Fruit fly (Drosophila melanogaster) whole organism, embryonic: ENCODE measurements around the gene IA-2.

Source experiments
- ATbp ChIP-seq: fragments of 200-800 bp; sonication (Bioruptor generic); optimal IDR thresholded peaks from 2 replicates; lab custom pipeline; 2017; ENCODE audit warnings: missing biosample characterization, mild to moderate bottlenecking, missing genetic modification characterization, missing genetic modification reagents
- Atf6 ChIP-seq: fragments of 200-800 bp; sonication (Bioruptor generic); IDR thresholded peaks from 2 replicates; pipeline ENCODE4 v1.3.6; 2022; ENCODE audit warnings: missing biosample characterization, missing genetic modification characterization
- Bgb ChIP-seq: fragments of 200-800 bp; sonication (Bioruptor generic); IDR thresholded peaks from 2 replicates; pipeline ENCODE4 v1.3.6; 2022; ENCODE audit warnings: missing biosample characterization, missing genetic modification characterization; ENCODE audit not compliant: partially characterized antibody
- CG1024 ChIP-seq: fragments of 200-800 bp; sonication (Bioruptor generic); IDR thresholded peaks from 2 replicates; pipeline ENCODE4 v1.3.6; 2022; ENCODE audit warnings: missing biosample characterization, missing genetic modification characterization
- CG10321 ChIP-seq: fragments of 200-800 bp; sonication (Bioruptor generic); IDR thresholded peaks from 2 replicates; pipeline ENCODE4 v1.3.6; 2022; ENCODE audit warnings: missing biosample characterization, missing genetic modification characterization
- CG11560 ChIP-seq: fragments of 200-800 bp; sonication (Bioruptor generic); IDR thresholded peaks from 3 replicates; pipeline ENCODE4 v1.3.6; 2022; ENCODE audit warnings: missing biosample characterization, missing genetic modification characterization
- CG12219 ChIP-seq: fragments of 200-800 bp; sonication (Bioruptor generic); optimal IDR thresholded peaks from 3 replicates; lab custom pipeline; 2018; ENCODE audit warnings: missing biosample characterization, mild to moderate bottlenecking, missing genetic modification characterization
- CG12236 ChIP-seq: fragments of 200-800 bp; sonication (Bioruptor generic); optimal IDR thresholded peaks from 2 replicates; lab custom pipeline; 2016; ENCODE audit warnings: missing biosample characterization, missing genetic modification characterization
- CG1529 ChIP-seq: fragments of 200-800 bp; sonication (Bioruptor generic); optimal IDR thresholded peaks from 3 replicates; lab custom pipeline; 2018; ENCODE audit warnings: missing biosample characterization, missing genetic modification characterization
- CG1602 ChIP-seq: fragments of 200-800 bp; sonication (Bioruptor generic); optimal IDR thresholded peaks from 3 replicates; lab custom pipeline; 2016; ENCODE audit warnings: missing biosample characterization, missing genetic modification characterization
- CG17361 ChIP-seq: fragments of 200-800 bp; sonication (Bioruptor generic); IDR thresholded peaks from 3 replicates; pipeline ENCODE4 v1.3.6; 2022; ENCODE audit warnings: missing biosample characterization, missing genetic modification characterization
- CG18262 ChIP-seq: fragments of 200-800 bp; optimal IDR thresholded peaks from 3 replicates; lab custom pipeline; 2019; ENCODE audit warnings: missing biosample characterization, mild to moderate bottlenecking, missing genetic modification characterization, moderate library complexity
- CG31365 ChIP-seq: fragments of 200-800 bp; sonication (Bioruptor generic); optimal IDR thresholded peaks from 2 replicates; lab custom pipeline; 2018; ENCODE audit warnings: missing biosample characterization, mild to moderate bottlenecking, missing genetic modification characterization
- CG31441 ChIP-seq: fragments of 200-800 bp; sonication (Bioruptor generic); IDR thresholded peaks from 2 replicates; pipeline ENCODE4 v1.3.6; 2022; ENCODE audit warnings: missing biosample characterization, missing genetic modification characterization
- CG32772 ChIP-seq: fragments of 200-800 bp; sonication (Bioruptor generic); IDR thresholded peaks from 2 replicates; pipeline ENCODE4 v1.3.6; 2022; ENCODE audit warnings: missing biosample characterization, missing genetic modification characterization
- CG34422 ChIP-seq: fragments of 200-800 bp; sonication (Bioruptor generic); IDR thresholded peaks from 3 replicates; pipeline ENCODE4 v1.3.6; 2022; ENCODE audit warnings: missing biosample characterization, missing genetic modification characterization
- CG3847 ChIP-seq: fragments of 200-800 bp; sonication (Bioruptor generic); IDR thresholded peaks from 2 replicates; pipeline ENCODE4 v1.3.6; 2022; ENCODE audit warnings: missing biosample characterization, missing genetic modification characterization
- CG6813 ChIP-seq: fragments of 200-800 bp; sonication (Bioruptor generic); optimal IDR thresholded peaks from 2 replicates; lab custom pipeline; 2017; ENCODE audit warnings: missing biosample characterization, missing genetic modification characterization, mild to moderate bottlenecking, moderate library complexity, missing genetic modification reagents
- CG7987 ChIP-seq: fragments of 200-800 bp; sonication (Bioruptor generic); optimal IDR thresholded peaks from 2 replicates; lab custom pipeline; 2018; ENCODE audit warnings: missing biosample characterization, mild to moderate bottlenecking, missing genetic modification characterization, moderate library complexity
- Ets97D ChIP-seq: fragments of 200-800 bp; sonication (Bioruptor generic); optimal IDR thresholded peaks from 3 replicates; lab custom pipeline; 2016; ENCODE audit warnings: missing biosample characterization, missing genetic modification characterization
- GATAe ChIP-seq: fragments of 200-800 bp; sonication (Bioruptor generic); conservative IDR thresholded peaks from 2 replicates; pipeline ENCODE4 v1.3.6; 2022; ENCODE audit warnings: missing biosample characterization, missing genetic modification characterization
- HLHmδ ChIP-seq: fragments of 200-800 bp; sonication (Bioruptor generic); optimal IDR thresholded peaks from 2 replicates; lab custom pipeline; 2018; ENCODE audit warnings: missing biosample characterization, mild to moderate bottlenecking, missing genetic modification characterization, moderate library complexity
- Hr3 ChIP-seq: fragments of 200-800 bp; sonication (Bioruptor generic); optimal IDR thresholded peaks from 3 replicates; lab custom pipeline; 2016; ENCODE audit warnings: missing biosample characterization, missing genetic modification characterization
- Hr39 ChIP-seq: fragments of >200 bp; optimal IDR thresholded peaks from 2 replicates; lab custom pipeline; 2017
- Hsf ChIP-seq: fragments of 200-800 bp; sonication (Bioruptor generic); optimal IDR thresholded peaks from 3 replicates; lab custom pipeline; 2016; ENCODE audit warnings: missing biosample characterization, missing genetic modification characterization
- MBD-R2 ChIP-seq: fragments of 200-800 bp; sonication (Bioruptor generic); IDR thresholded peaks from 2 replicates; pipeline ENCODE4 v1.3.6; 2022; ENCODE audit warnings: missing biosample characterization, missing genetic modification characterization
- NC2β ChIP-seq: fragments of 200-800 bp; sonication (Bioruptor generic); optimal IDR thresholded peaks from 2 replicates; lab custom pipeline; 2016; ENCODE audit warnings: missing biosample characterization, missing genetic modification characterization
- Neu2 ChIP-seq: fragments of 200-800 bp; sonication (Bioruptor generic); optimal IDR thresholded peaks from 3 replicates; lab custom pipeline; 2016; ENCODE audit warnings: missing biosample characterization, missing genetic modification characterization, borderline replicate concordance
- Nf-YB ChIP-seq: fragments of 200-800 bp; sonication (Bioruptor generic); optimal IDR thresholded peaks from 3 replicates; lab custom pipeline; 2019; ENCODE audit warnings: missing biosample characterization, mild to moderate bottlenecking, missing genetic modification characterization, moderate library complexity
- Oaz ChIP-seq: fragments of 200-800 bp; sonication (Bioruptor generic); IDR thresholded peaks from 2 replicates; pipeline ENCODE4 v1.3.6; 2022; ENCODE audit warnings: missing biosample characterization, missing genetic modification characterization
- Sox100B ChIP-seq: fragments of 200-800 bp; sonication (Bioruptor generic); optimal IDR thresholded peaks from 3 replicates; lab custom pipeline; 2018; ENCODE audit warnings: missing biosample characterization, mild to moderate bottlenecking, missing genetic modification characterization
- aop ChIP-seq: fragments of 200-800 bp; sonication (Bioruptor generic); IDR thresholded peaks from 2 replicates; pipeline ENCODE4 v1.3.6; 2022; ENCODE audit warnings: missing biosample characterization, missing genetic modification characterization
- bbx ChIP-seq: fragments of 200-800 bp; sonication (Bioruptor generic); IDR thresholded peaks from 2 replicates; pipeline ENCODE4 v1.3.6; 2022; ENCODE audit warnings: missing biosample characterization, missing genetic modification characterization; ENCODE audit not compliant: partially characterized antibody
- cas ChIP-seq: fragments of 200-800 bp; sonication (Bioruptor generic); IDR thresholded peaks from 2 replicates; pipeline ENCODE4 v1.3.6; 2022; ENCODE audit warnings: missing biosample characterization, missing genetic modification characterization
- dan ChIP-seq: fragments of 200-800 bp; sonication (Bioruptor generic); IDR thresholded peaks from 2 replicates; pipeline ENCODE4 v1.3.6; 2022; ENCODE audit warnings: missing biosample characterization, missing genetic modification characterization
- dati ChIP-seq: fragments of 200-800 bp; sonication (Bioruptor generic); IDR thresholded peaks from 2 replicates; pipeline ENCODE4 v1.3.6; 2022; ENCODE audit warnings: missing biosample characterization, missing genetic modification characterization
- dm ChIP-seq: fragments of 200-800 bp; sonication (Bioruptor generic); optimal IDR thresholded peaks from 3 replicates; lab custom pipeline; 2016; ENCODE audit warnings: missing biosample characterization, missing genetic modification characterization
- dpn ChIP-seq, 2 experiments: fragments of 200-800 bp; sonication (Bioruptor generic); optimal IDR thresholded peaks; 3 replicates each; lab custom pipeline; 2016; ENCODE audit warnings: missing biosample characterization in 2 of 2, missing genetic modification characterization in 2 of 2
- kni ChIP-seq: fragments of 200-800 bp; sonication (Bioruptor generic); optimal IDR thresholded peaks from 3 replicates; lab custom pipeline; 2017; ENCODE audit warnings: mild to moderate bottlenecking, missing biosample characterization, missing genetic modification reagents, missing genetic modification characterization
- knrl ChIP-seq: fragments of 200-800 bp; sonication (Bioruptor generic); IDR thresholded peaks from 3 replicates; pipeline ENCODE4 v1.3.6; 2022; ENCODE audit warnings: missing biosample characterization, missing genetic modification characterization; ENCODE audit not compliant: partially characterized antibody
- lmd ChIP-seq: fragments of 200-800 bp; sonication (Bioruptor generic); IDR thresholded peaks from 2 replicates; pipeline ENCODE4 v1.3.6; 2022; ENCODE audit warnings: missing biosample characterization, missing genetic modification characterization
- mirr ChIP-seq: fragments of 200-800 bp; sonication (Bioruptor generic); optimal IDR thresholded peaks from 3 replicates; lab custom pipeline; 2018; ENCODE audit warnings: missing biosample characterization, mild to moderate bottlenecking, missing genetic modification characterization
- odd ChIP-seq: fragments of 200-800 bp; sonication (Bioruptor generic); optimal IDR thresholded peaks from 2 replicates; lab custom pipeline; 2017; ENCODE audit warnings: missing biosample characterization, mild to moderate bottlenecking, missing genetic modification characterization
- org-1 ChIP-seq: fragments of 200-800 bp; sonication (Bioruptor generic); optimal IDR thresholded peaks from 2 replicates; lab custom pipeline; 2017; ENCODE audit warnings: missing biosample characterization, missing genetic modification characterization
- otp ChIP-seq: fragments of 200-800 bp; sonication (Bioruptor generic); IDR thresholded peaks from 3 replicates; pipeline ENCODE4, ENCODE4 v1.3.6; 2022; ENCODE audit warnings: missing biosample characterization, missing genetic modification characterization
- prd ChIP-seq, 3 experiments: fragments of >200 bp in 2 of 3; fragments of 200-800 bp in 1 of 3; sonication (Bioruptor generic) in 1 of 3; optimal IDR thresholded peaks in 2 of 3; IDR thresholded peaks in 1 of 3; 2 replicates in 2 of 3; 3 replicates in 1 of 3; pipeline versions ENCODE4 v1.3.6 to Lab custom; 2017 to 2022; ENCODE audit warnings: missing biosample characterization in 1 of 3, missing genetic modification characterization in 1 of 3
- pum ChIP-seq: fragments of 200-800 bp; sonication (Bioruptor generic); optimal IDR thresholded peaks from 2 replicates; lab custom pipeline; 2016; ENCODE audit warnings: missing biosample characterization, missing genetic modification characterization
- sna ChIP-seq: fragments of 200-800 bp; sonication (Bioruptor generic); IDR thresholded peaks from 2 replicates; pipeline ENCODE4 v1.3.6; 2022; ENCODE audit warnings: missing biosample characterization, missing genetic modification characterization; ENCODE audit not compliant: partially characterized antibody
- trem ChIP-seq: fragments of 200-800 bp; optimal IDR thresholded peaks from 3 replicates; lab custom pipeline; 2019; ENCODE audit warnings: missing biosample characterization, mild to moderate bottlenecking, missing genetic modification characterization, moderate library complexity
- vnd ChIP-seq: fragments of 200-800 bp; sonication (Bioruptor generic); IDR thresholded peaks from 3 replicates; pipeline ENCODE4 v1.3.6; 2022; ENCODE audit warnings: missing biosample characterization, missing genetic modification characterization; ENCODE audit not compliant: partially characterized antibody

Gene IA-2

dm6 chr2L:1077469-1077993 lies 29.7 kb upstream of the IA-2 start, which contains the start of the genes S and ast (continued):
- peak; percentile 90 for TF ChIP-seq MBD-R2
- TF ChIP-seq sna (GFP tag; lab: Robert Waterston, UW), result peak; percentile 95
- TF ChIP-seq ATbp (GFP tag; lab: Kevin White, UChicago), result peak; percentile 6
- no peak for TF ChIP-seq Hr39 (lab: Kevin White, UChicago)
- TF ChIP-seq lmd (GFP tag; lab: Robert Waterston, UW), result no peak
- TF ChIP-seq CG11560 (tag; lab: Robert Waterston, UW), result peak; percentile 51; the same call in 2 of the 3 replicates
- TF ChIP-seq CG12219 (GFP tag; lab: Kevin White, UChicago), result no peak
- peak; percentile 34 for TF ChIP-seq CG31365
- TF ChIP-seq CG7987 (GFP tag; lab: Kevin White, UChicago), result peak; percentile 68
- peak; percentile 60 for TF ChIP-seq NC2β (GFP tag; lab: Kevin White, UChicago)
- no peak for TF ChIP-seq Sox100B (GFP tag; lab: Kevin White, UChicago)
- no peak for TF ChIP-seq CG12236
- no peak for TF ChIP-seq Nf-YB (GFP tag; lab: Kevin White, UChicago)
- no peak for TF ChIP-seq Oaz (GFP tag; lab: Robert Waterston, UW)
- no peak for TF ChIP-seq Neu2 (GFP tag; lab: Kevin White, UChicago)
- TF ChIP-seq CG32772 (GFP tag; lab: Robert Waterston, UW), result no peak
- peak; percentile 26 for TF ChIP-seq CG6813 (GFP tag; lab: Kevin White, UChicago)
- TF ChIP-seq HLHmδ (GFP tag; lab: Kevin White, UChicago), result peak; percentile 72
- TF ChIP-seq Ets97D (GFP tag; lab: Kevin White, UChicago), result peak; percentile 85
- no peak for TF ChIP-seq dan (GFP tag; lab: Robert Waterston, UW)
- no peak for TF ChIP-seq CG1529 (GFP tag; lab: Kevin White, UChicago)
- TF ChIP-seq dpn (GFP tag; optimal IDR thresholded peaks at IDR 0.05; lab: Kevin White, UChicago), result peak; percentile 6 to 23
- TF ChIP-seq GATAe, result no peak
- TF ChIP-seq CG1024 (GFP tag; lab: Robert Waterston, UW), result no peak
- TF ChIP-seq Bgb (GFP tag; lab: Robert Waterston, UW), result peak; percentile 99
- TF ChIP-seq aop (GFP tag; lab: Robert Waterston, UW), result no peak
- peak; percentile 20 for TF ChIP-seq Hsf (GFP tag; lab: Kevin White, UChicago)
- peak; percentile 69 for TF ChIP-seq CG3847 (GFP tag; lab: Robert Waterston, UW)
- no peak for TF ChIP-seq dati (GFP tag; lab: Robert Waterston, UW)
- peak; percentile 97 for TF ChIP-seq knrl (GFP tag; lab: Robert Waterston, UW)
- peak; percentile 98 for TF ChIP-seq bbx (GFP tag; lab: Robert Waterston, UW)
- peak; percentile 37; the same call in 1 of the 2 replicates for TF ChIP-seq Atf6
- peak; percentile 69 for TF ChIP-seq trem (tag; lab: Kevin White, UChicago)
- no peak for TF ChIP-seq CG10321 (GFP tag; lab: Robert Waterston, UW)
- 0 out of 3 replicates have a peak, but pooled peaks have one; percentile 12 for TF ChIP-seq otp
- no peak for TF ChIP-seq Hr3
- TF ChIP-seq odd, result no peak
- peak; percentile 29; the same call in 2 of the 3 replicates for TF ChIP-seq CG17361 (GFP tag; lab: Robert Waterston, UW)
- TF ChIP-seq CG18262 (tag; lab: Kevin White, UChicago), result peak; percentile 18
- no peak for TF ChIP-seq prd (optimal IDR thresholded peaks at IDR 0.05; lab: Kevin White, UChicago)
- TF ChIP-seq prd (GFP tag; IDR thresholded peaks at IDR 0.05; lab: Robert Waterston, UW), result no peak
- peak; percentile 66; the same call in 1 of the 3 replicates for TF ChIP-seq CG34422 (GFP tag; lab: Robert Waterston, UW)
- peak; percentile 93 for TF ChIP-seq vnd
- TF ChIP-seq kni, result peak; percentile 32
- no peak for TF ChIP-seq CG1602 (GFP tag; lab: Kevin White, UChicago)
- TF ChIP-seq org-1 (GFP tag; lab: Kevin White, UChicago), result no peak
- TF ChIP-seq pum (GFP tag; lab: Kevin White, UChicago), result peak; percentile 0
- TF ChIP-seq mirr (GFP tag; lab: Kevin White, UChicago), result peak; percentile 11
- 0 out of 2 replicates have a peak, but pooled peaks have one; percentile 28 for TF ChIP-seq CG31441
- 0 out of 2 replicates have a peak, but pooled peaks have one; percentile 26 for TF ChIP-seq cas
- peak; percentile 93 for TF ChIP-seq dm (GFP tag; lab: Kevin White, UChicago)
